Worm (Caenorhabditis elegans) whole organism, L1 larva: ENCODE measurements around the gene R07E5.11.

Source experiments
- C16A3.4 ChIP-seq: fragments of 150-350 bp; optimal IDR thresholded peaks from 2 replicates; lab custom pipeline; 2014; ENCODE audit warnings: missing biosample characterization, missing genetic modification characterization
- C34B4.2 ChIP-seq: sonication (generic microtip); optimal IDR thresholded peaks from 2 replicates; lab custom pipeline; 2017; ENCODE audit warnings: mild to moderate bottlenecking, missing genetic modification characterization, missing compliant biosample characterization
- F16B12.6 ChIP-seq: fragments of 150-350 bp; optimal IDR thresholded peaks from 2 replicates; lab custom pipeline; 2014; ENCODE audit warnings: missing biosample characterization, missing genetic modification characterization
- Y116A8C.19 ChIP-seq: sonication (generic microtip); optimal IDR thresholded peaks from 2 replicates; lab custom pipeline; 2016; ENCODE audit warnings: missing compliant biosample characterization, missing genetic modification characterization, borderline replicate concordance
- aha-1 ChIP-seq: fragments of 150-350 bp; optimal IDR thresholded peaks from 2 replicates; lab custom pipeline; 2014; ENCODE audit warnings: missing biosample characterization, missing genetic modification characterization
- alr-1 ChIP-seq: fragments of 200-800 bp; sonication (Bioruptor generic); optimal IDR thresholded peaks from 2 replicates; lab custom pipeline; 2018; ENCODE audit warnings: borderline replicate concordance, mild to moderate bottlenecking, missing genetic modification characterization, missing compliant biosample characterization
- aly-2 ChIP-seq: fragments of 150-350 bp; optimal IDR thresholded peaks from 2 replicates; lab custom pipeline; 2014; ENCODE audit warnings: missing biosample characterization, missing genetic modification characterization
- ama-1 ChIP-seq: fragments of 150-350 bp; optimal IDR thresholded peaks from 2 replicates; lab custom pipeline; 2014
- blmp-1 ChIP-seq: fragments of 150-350 bp; optimal IDR thresholded peaks from 2 replicates; lab custom pipeline; 2014; ENCODE audit warnings: missing biosample characterization, missing genetic modification characterization
- ceh-82 ChIP-seq, 3 experiments: fragments of 150-350 bp in 1 of 3; sonication (generic microtip) in 2 of 3; optimal IDR thresholded peaks; 2 replicates each; lab custom pipeline; 2014 to 2017; ENCODE audit warnings: missing biosample characterization in 3 of 3, missing genetic modification characterization in 3 of 3
- ceh-90 ChIP-seq: sonication (generic microtip); optimal IDR thresholded peaks from 2 replicates; lab custom pipeline; 2016; ENCODE audit warnings: missing genetic modification characterization, missing compliant biosample characterization
- dpl-1 ChIP-seq, 3 experiments: fragments of 150-350 bp in 2 of 3; sonication (generic microtip) in 1 of 3; optimal IDR thresholded peaks; 2 replicates each; lab custom pipeline; 2014 to 2017; ENCODE audit warnings: missing biosample characterization in 3 of 3, missing genetic modification characterization in 3 of 3, missing genetic modification reagents in 3 of 3
- efl-1 ChIP-seq, 4 experiments: fragments of 150-350 bp; optimal IDR thresholded peaks in 3 of 4; peaks in 1 of 4; 1 replicate in 1 of 4; 2 replicates in 3 of 4; lab custom pipeline; 2014; ENCODE audit warnings: missing biosample characterization in 2 of 4, missing genetic modification characterization in 2 of 4, missing genetic modification reagents in 2 of 4
- efl-3 ChIP-seq: fragments of 200-800 bp; sonication (Bioruptor generic); optimal IDR thresholded peaks from 2 replicates; lab custom pipeline; 2018; ENCODE audit warnings: mild to moderate bottlenecking, missing genetic modification characterization, missing compliant biosample characterization
- fkh-10 ChIP-seq: sonication (generic microtip); optimal IDR thresholded peaks from 2 replicates; lab custom pipeline; 2017; ENCODE audit warnings: missing biosample characterization, missing genetic modification reagents, missing genetic modification characterization
- fkh-4 ChIP-seq: sonication (generic microtip); optimal IDR thresholded peaks from 2 replicates; lab custom pipeline; 2016; ENCODE audit warnings: missing compliant biosample characterization, missing genetic modification characterization, borderline replicate concordance
- fkh-8 ChIP-seq: sonication (generic microtip); optimal IDR thresholded peaks from 2 replicates; lab custom pipeline; 2016; ENCODE audit warnings: mild to moderate bottlenecking, missing genetic modification characterization, missing compliant biosample characterization
- fos-1 ChIP-seq: fragments of 150-350 bp; optimal IDR thresholded peaks from 2 replicates; lab custom pipeline; 2014; ENCODE audit warnings: missing biosample characterization, missing genetic modification characterization
- lin-13 ChIP-seq: fragments of 150-350 bp; optimal IDR thresholded peaks from 2 replicates; lab custom pipeline; 2014; ENCODE audit warnings: missing biosample characterization, missing genetic modification reagents, missing genetic modification characterization
- lin-14 ChIP-seq: fragments of 200-800 bp; sonication (Bioruptor generic); optimal IDR thresholded peaks from 2 replicates; lab custom pipeline; 2018; ENCODE audit warnings: mild to moderate bottlenecking, missing genetic modification characterization, moderate library complexity, missing compliant biosample characterization
- lin-15B ChIP-seq: fragments of 150-350 bp; sonication (generic microtip); optimal IDR thresholded peaks from 3 replicates; lab custom pipeline; 2014; ENCODE audit warnings: missing biosample characterization, missing genetic modification characterization
- lin-35 ChIP-seq, 2 experiments: fragments of 150-350 bp; optimal IDR thresholded peaks; 2 replicates each; lab custom pipeline; 2014; ENCODE audit warnings: missing biosample characterization in 2 of 2, missing genetic modification characterization in 2 of 2, missing genetic modification reagents in 2 of 2
- lir-3 ChIP-seq: sonication (generic microtip); optimal IDR thresholded peaks from 2 replicates; lab custom pipeline; 2016; ENCODE audit warnings: mild to moderate bottlenecking, missing genetic modification characterization, moderate library complexity, missing compliant biosample characterization; ENCODE audit not compliant: poor library complexity
- lsy-2 ChIP-seq, 2 experiments: fragments of 150-350 bp; optimal IDR thresholded peaks; 2 replicates each; lab custom pipeline; 2014; ENCODE audit warnings: missing biosample characterization in 2 of 2, missing genetic modification characterization in 2 of 2
- mdl-1 ChIP-seq, 2 experiments: fragments of 150-350 bp; optimal IDR thresholded peaks; 2 replicates each; lab custom pipeline; 2014 to 2017; ENCODE audit warnings: missing biosample characterization in 2 of 2, missing genetic modification characterization in 2 of 2, inconsistent platforms in 1 of 2
- mep-1 ChIP-seq: fragments of 150-350 bp; optimal IDR thresholded peaks from 2 replicates; lab custom pipeline; 2014; ENCODE audit warnings: missing biosample characterization, missing genetic modification characterization
- nhr-12 ChIP-seq: sonication (generic microtip); optimal IDR thresholded peaks from 2 replicates; lab custom pipeline; 2017; ENCODE audit warnings: missing biosample characterization, missing genetic modification characterization
- nhr-20 ChIP-seq: sonication (generic microtip); optimal IDR thresholded peaks from 2 replicates; lab custom pipeline; 2016; ENCODE audit warnings: mild to moderate bottlenecking, missing genetic modification characterization, missing compliant biosample characterization
- nhr-237 ChIP-seq: fragments of 150-350 bp; optimal IDR thresholded peaks from 2 replicates; lab custom pipeline; 2014; ENCODE audit warnings: missing biosample characterization, missing genetic modification characterization
- nhr-28 ChIP-seq: fragments of 150-350 bp; optimal IDR thresholded peaks from 2 replicates; lab custom pipeline; 2014; ENCODE audit warnings: missing biosample characterization, missing genetic modification characterization
- nhr-71 ChIP-seq: sonication (generic microtip); optimal IDR thresholded peaks from 2 replicates; lab custom pipeline; 2016; ENCODE audit warnings: mild to moderate bottlenecking, missing genetic modification characterization, moderate library complexity, missing compliant biosample characterization
- nhr-77 ChIP-seq: fragments of 150-350 bp; optimal IDR thresholded peaks from 2 replicates; lab custom pipeline; 2014; ENCODE audit warnings: missing biosample characterization, missing genetic modification characterization
- nhr-85 ChIP-seq: sonication (generic microtip); peaks from one replicate; lab custom pipeline; 2016; ENCODE audit warnings: missing genetic modification characterization, inconsistent platforms, missing compliant biosample characterization
- pqm-1 ChIP-seq: sonication (generic microtip); optimal IDR thresholded peaks from 3 replicates; lab custom pipeline; 2017; ENCODE audit warnings: missing biosample characterization, missing genetic modification characterization
- skn-1 ChIP-seq: fragments of 150-350 bp; optimal IDR thresholded peaks from 2 replicates; lab custom pipeline; 2014; ENCODE audit warnings: missing biosample characterization, missing genetic modification characterization
- snpc-4 ChIP-seq: fragments of 150-350 bp; optimal IDR thresholded peaks from 2 replicates; lab custom pipeline; 2014; ENCODE audit warnings: missing biosample characterization, missing genetic modification characterization
- snu-23 ChIP-seq: sonication (generic microtip); optimal IDR thresholded peaks from 2 replicates; lab custom pipeline; 2016; ENCODE audit warnings: missing genetic modification characterization, missing compliant biosample characterization
- sptf-1 ChIP-seq: fragments of 150-350 bp; optimal IDR thresholded peaks from 2 replicates; lab custom pipeline; 2014; ENCODE audit warnings: missing biosample characterization, missing genetic modification characterization
- unc-30 ChIP-seq: sonication (generic microtip); optimal IDR thresholded peaks from 2 replicates; lab custom pipeline; 2017; ENCODE audit warnings: missing biosample characterization, missing genetic modification characterization
- unc-62 ChIP-seq: fragments of 150-350 bp; optimal IDR thresholded peaks from 2 replicates; lab custom pipeline; 2014; ENCODE audit warnings: missing biosample characterization, missing genetic modification reagents, missing genetic modification characterization
- xbp-1 ChIP-seq: sonication (generic microtip); optimal IDR thresholded peaks from 2 replicates; lab custom pipeline; 2016; ENCODE audit warnings: missing genetic modification characterization, missing compliant biosample characterization
- zag-1 ChIP-seq: fragments of 150-350 bp; optimal IDR thresholded peaks from 2 replicates; lab custom pipeline; 2014; ENCODE audit warnings: missing biosample characterization, missing genetic modification characterization
- zip-4 ChIP-seq: fragments of 200-800 bp; sonication (Bioruptor generic); optimal IDR thresholded peaks from 2 replicates; lab custom pipeline; 2018; ENCODE audit warnings: mild to moderate bottlenecking, missing genetic modification characterization, moderate library complexity, missing compliant biosample characterization
- ztf-11 ChIP-seq, 2 experiments: sonication (generic microtip); optimal IDR thresholded peaks; 2 replicates each; lab custom pipeline; 2016 to 2017; ENCODE audit warnings: missing genetic modification characterization in 2 of 2, missing biosample characterization in 1 of 2, missing compliant biosample characterization in 1 of 2
- ztf-4 ChIP-seq: fragments of 150-350 bp; optimal IDR thresholded peaks from 2 replicates; lab custom pipeline; 2014; ENCODE audit warnings: missing biosample characterization, missing genetic modification characterization

Gene R07E5.11

ce11 chrIII:4404339-4404836 lies 10.6 kb downstream of the R07E5.11 start, which contains the start of the genes R07E5.17 and snfc-5:
Gene R07E5.17, minus strand, starts transcription at chrIII:4404436.
Gene snfc-5, plus strand, starts transcription at chrIII:4404786.
- peak; percentile 52 for TF ChIP-seq blmp-1 (tag; lab: Kevin White, UChicago)
- TF ChIP-seq lsy-2 (tag; optimal IDR thresholded peaks at IDR 0.05; lab: Kevin White, UChicago), result peak; percentile 26 to 78
- no peak for TF ChIP-seq zip-4 (GFP tag; lab: Kevin White, UChicago)
- TF ChIP-seq lin-15B (tag; lab: Kevin White, UChicago), result peak; percentile 54
- TF ChIP-seq ztf-4, result no peak
- peak; percentile 59 for TF ChIP-seq skn-1 (tag; lab: Kevin White, UChicago)
- peak; percentile 48 to 80 for TF ChIP-seq lin-35 (GFP tag; optimal IDR thresholded peaks at IDR 0.05; lab: Kevin White, UChicago)
- peak; percentile 14 for TF ChIP-seq fkh-8 (tag; lab: Kevin White, UChicago)
- TF ChIP-seq nhr-77 (tag; lab: Kevin White, UChicago), result peak; percentile 4
- no peak for TF ChIP-seq efl-3
- TF ChIP-seq xbp-1, result peak; percentile 15
- no peak for TF ChIP-seq C34B4.2 (tag; lab: Kevin White, UChicago)
- TF ChIP-seq mep-1 (tag; lab: Kevin White, UChicago), result peak; percentile 59
- TF ChIP-seq snpc-4, result peak; percentile 18
- TF ChIP-seq ztf-11 (tag; optimal IDR thresholded peaks at IDR 0.05; lab: Kevin White, UChicago), result no peak
- no peak for TF ChIP-seq nhr-237 (tag; lab: Kevin White, UChicago)
- TF ChIP-seq C16A3.4, result peak; percentile 55
- peak; percentile 34 to 71 (median 52) for TF ChIP-seq dpl-1 (GFP tag; optimal IDR thresholded peaks at IDR 0.05; lab: Kevin White, UChicago)
- peak in 1 of 2 experiments; percentile 46 for TF ChIP-seq mdl-1 (tag; optimal IDR thresholded peaks at IDR 0.05; lab: Kevin White, UChicago)
- TF ChIP-seq fos-1 (tag; lab: Kevin White, UChicago), result peak; percentile 2
- peak; percentile 51 to 59 for TF ChIP-seq efl-1 (optimal IDR thresholded peaks at IDR 0.05; lab: Kevin White, UChicago)
- peak; percentile 46 to 68 for TF ChIP-seq efl-1 (GFP tag; optimal IDR thresholded peaks at IDR 0.05 in 1 of 2; lab: Kevin White, UChicago)
- TF ChIP-seq snu-23 (GFP tag; lab: Kevin White, UChicago), result no peak
- TF ChIP-seq ceh-82 (tag; optimal IDR thresholded peaks at IDR 0.05; lab: Kevin White, UChicago), result peak in 1 of 3 experiments; percentile 42
- TF ChIP-seq F16B12.6 (tag; lab: Kevin White, UChicago), result peak; percentile 46

DNA sequence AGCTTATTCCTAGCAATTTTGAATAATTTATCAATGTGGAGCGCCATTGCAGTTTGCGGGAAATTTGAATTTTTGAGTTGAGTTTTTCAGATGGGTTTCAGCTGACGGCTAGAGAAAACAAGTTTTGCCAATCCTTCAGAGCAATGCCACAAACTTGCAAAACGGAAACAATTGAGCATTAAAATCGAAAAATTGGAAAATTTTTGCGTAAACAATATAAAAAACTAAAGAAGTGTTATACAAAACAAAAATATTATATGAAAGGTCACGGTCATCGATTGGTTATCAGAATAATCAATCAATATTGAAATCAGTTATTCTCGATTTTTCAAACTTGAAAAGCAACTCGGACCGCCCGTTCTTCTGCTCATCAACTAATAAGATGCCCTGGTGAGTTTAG lies 13.9 kb downstream of the R07E5.11 start, which contains the start of gene R07E5.15:
Gene R07E5.15, plus strand, starts transcription at position 301 of the 400 bp plus-strand sequence.
- TF ChIP-seq nhr-237 (tag; lab: Kevin White, UChicago), result no peak
- TF ChIP-seq xbp-1, result no peak
- TF ChIP-seq Y116A8C.19 (tag; lab: Kevin White, UChicago), result no peak
- TF ChIP-seq ceh-90 (tag; lab: Kevin White, UChicago), result no peak
- no peak for TF ChIP-seq nhr-12
- TF ChIP-seq zag-1 (tag; lab: Kevin White, UChicago), result no peak
- TF ChIP-seq sptf-1 (tag; lab: Kevin White, UChicago), result no peak

DNA sequence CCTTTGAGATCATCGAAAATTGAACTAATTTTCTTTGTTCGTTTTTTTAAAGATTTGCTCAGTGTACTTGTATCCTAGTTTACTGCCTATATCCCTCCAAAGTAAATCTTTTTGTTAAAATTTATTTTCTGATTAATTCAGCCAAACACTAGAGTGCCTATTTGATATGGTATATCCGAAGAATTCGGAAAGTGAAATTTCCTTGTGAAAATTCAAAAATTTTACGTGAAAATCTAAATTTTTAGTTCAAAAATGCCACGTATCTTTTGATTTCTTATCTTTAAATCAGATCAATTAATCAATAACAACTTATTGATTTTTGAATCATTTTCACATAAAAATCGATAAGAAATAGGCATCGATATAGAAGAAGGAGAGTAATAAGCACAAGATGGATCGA lies 16.6 kb downstream of the R07E5.11 start, which contains the start of gene R07E5.6:
Gene R07E5.6, plus strand, starts transcription at position 301 of the 400 bp plus-strand sequence.
- TF ChIP-seq xbp-1 (no peak), efl-1 (optimal IDR thresholded peaks at IDR 0.05; lab: Kevin White, UChicago) (no peak), efl-1 (GFP tag; optimal IDR thresholded peaks at IDR 0.05 in 1 of 2; lab: Kevin White, UChicago) (peak in 1 of 2 experiments; percentile 37)
- TF ChIP-seq, all 84 proteins: peak for 1

- TF ChIP-seq alr-1, result no peak
- TF ChIP-seq fkh-4, result no peak
- no peak for TF ChIP-seq skn-1 (tag; lab: Kevin White, UChicago)
- no peak for TF ChIP-seq pqm-1
- no peak for TF ChIP-seq ama-1 (lab: Kevin White, UChicago)
- no peak for TF ChIP-seq lin-14
- no peak for TF ChIP-seq nhr-71 (tag; lab: Kevin White, UChicago)
- no peak for TF ChIP-seq nhr-28 (tag; lab: Kevin White, UChicago)
- TF ChIP-seq unc-62 (GFP tag; lab: Kevin White, UChicago), result no peak
- TF ChIP-seq nhr-20 (tag; lab: Kevin White, UChicago), result no peak
- no peak for TF ChIP-seq lir-3 (tag; lab: Kevin White, UChicago)
- TF ChIP-seq lin-13 (GFP tag; lab: Kevin White, UChicago), result no peak
- no peak for TF ChIP-seq fkh-10 (GFP tag; lab: Kevin White, UChicago)
- TF ChIP-seq unc-30 (tag; lab: Kevin White, UChicago), result no peak
- TF ChIP-seq aha-1 (tag; lab: Kevin White, UChicago), result no peak
- TF ChIP-seq nhr-85, result no peak
- no peak for TF ChIP-seq aly-2 (tag; lab: Kevin White, UChicago)
Observed at ce11 chrIII:4397115-4397514, 17.9 kb downstream of the R07E5.11 start, which contains the start of gene R07E5.5. Gene R07E5.5, plus strand, starts transcription at chrIII:4397415.
